Worm (Caenorhabditis elegans): Measurements from ENCODE around the gene lgc-20.
A peak's percentile ranks its signal among the peaks of the same experiment; 100 is the strongest.

lgc-20 gene

DNA sequence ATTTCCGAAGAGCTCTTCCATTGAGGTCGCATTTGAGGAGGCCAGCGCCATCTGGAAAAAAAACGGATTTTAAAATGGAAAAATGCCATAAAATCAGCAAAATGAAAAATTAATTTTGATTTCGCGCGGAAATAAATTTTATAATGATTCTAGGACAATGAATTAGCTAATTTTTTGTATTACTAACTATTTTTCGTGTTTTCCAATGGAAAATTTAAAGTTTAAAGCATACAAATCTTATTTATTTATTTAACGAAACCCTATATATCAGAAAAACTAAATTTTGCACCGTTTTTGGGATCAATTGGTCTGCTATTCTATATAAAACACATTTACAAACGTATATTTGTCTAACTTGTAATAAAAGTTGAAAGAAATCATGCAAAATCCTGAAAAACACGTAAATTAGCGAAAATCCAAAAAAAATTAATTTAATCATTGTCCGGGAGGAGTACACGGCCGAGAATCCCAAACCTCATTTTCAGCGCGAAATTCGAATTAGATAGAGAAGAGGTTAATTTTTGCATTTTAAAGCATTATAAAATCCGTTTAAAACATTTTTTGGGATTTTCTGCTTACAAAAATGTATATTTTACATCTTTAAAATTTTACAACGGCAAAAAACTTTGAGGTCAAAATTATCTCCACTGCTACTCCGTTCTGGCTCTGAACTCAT lies 53.2 kb downstream of the lgc-20 start, which contains the start of gene C47G2.3 (continued):
- peak; percentile 48 for TF ChIP-seq snu-23 (GFP tag; optimal IDR thresholded peaks at IDR 0.05)
- no peak for TF ChIP-seq vab-15 (tag; optimal IDR thresholded peaks at IDR 0.05)
- TF ChIP-seq skn-1 (tag; optimal IDR thresholded peaks at IDR 0.05), result peak; percentile 30
- peak; percentile 31 for TF ChIP-seq fkh-4 (tag; optimal IDR thresholded peaks at IDR 0.05; ENCODE audit: borderline replicate concordance)
- TF ChIP-seq grh-1 (GFP tag; IDR thresholded peaks at IDR 0.05), result no peak
- TF ChIP-seq C34B4.2 (tag; optimal IDR thresholded peaks at IDR 0.05), result no peak
- peak; percentile 73 to 86 (median 85) for TF ChIP-seq dpl-1 (GFP tag; optimal IDR thresholded peaks at IDR 0.05)
- TF ChIP-seq lin-13 (GFP tag; optimal IDR thresholded peaks at IDR 0.05), result no peak
- peak; percentile 31 for TF ChIP-seq xbp-1 (tag; optimal IDR thresholded peaks at IDR 0.05)
- TF ChIP-seq lin-39 (tag; optimal IDR thresholded peaks at IDR 0.05), result peak; percentile 41
- TF ChIP-seq ztf-11 (tag; optimal IDR thresholded peaks at IDR 0.05), result peak in 1 of 2 experiments; percentile 64
- no peak for TF ChIP-seq zip-4 (GFP tag; optimal IDR thresholded peaks at IDR 0.05)
- TF ChIP-seq aha-1 (tag; optimal IDR thresholded peaks at IDR 0.05), result no peak
- no peak for TF ChIP-seq sup-37 (GFP tag; optimal IDR thresholded peaks at IDR 0.05)
- TF ChIP-seq elt-2 (tag; optimal IDR thresholded peaks at IDR 0.05), result peak; percentile 26
- no peak for TF ChIP-seq alr-1 (tag; optimal IDR thresholded peaks at IDR 0.05; ENCODE audit: borderline replicate concordance)
- TF ChIP-seq ceh-88 (GFP tag; IDR thresholded peaks at IDR 0.05), result no peak
- peak; percentile 60 for TF ChIP-seq nhr-47 (tag; optimal IDR thresholded peaks at IDR 0.05)
- TF ChIP-seq fkh-10 (GFP tag; optimal IDR thresholded peaks at IDR 0.05), result no peak
- peak; percentile 75 for TF ChIP-seq nhr-85 (tag)
- TF ChIP-seq nhr-28 (tag; optimal IDR thresholded peaks at IDR 0.05), result peak; percentile 7
- no peak for TF ChIP-seq nhr-84 (tag; optimal IDR thresholded peaks at IDR 0.05)
- TF ChIP-seq rnt-1 (tag; optimal IDR thresholded peaks at IDR 0.05), result peak; percentile 85
- peak; percentile 4 for TF ChIP-seq mep-1 (tag; optimal IDR thresholded peaks at IDR 0.05)
- no peak for TF ChIP-seq mef-2 (tag; optimal IDR thresholded peaks at IDR 0.05)
- TF ChIP-seq hlh-4 (tag; optimal IDR thresholded peaks at IDR 0.05), result no peak
- no peak for TF ChIP-seq nhr-11 (tag; optimal IDR thresholded peaks at IDR 0.05)
- TF ChIP-seq pqm-1 (tag; optimal IDR thresholded peaks at IDR 0.05), result no peak
- peak; percentile 37 for TF ChIP-seq tbx-2 (tag; optimal IDR thresholded peaks at IDR 0.05)
- TF ChIP-seq hpl-2 (GFP tag; optimal IDR thresholded peaks at IDR 0.05), result no peak
- no peak for TF ChIP-seq nhr-76 (tag; optimal IDR thresholded peaks at IDR 0.05)
- TF ChIP-seq fkh-8 (tag; optimal IDR thresholded peaks at IDR 0.05), result no peak
- peak; percentile 56 for TF ChIP-seq sox-4 (tag; optimal IDR thresholded peaks at IDR 0.05)
- TF ChIP-seq dsc-1 (tag; optimal IDR thresholded peaks at IDR 0.05), result peak; percentile 59
- TF ChIP-seq lin-35 (GFP tag; optimal IDR thresholded peaks at IDR 0.05), result peak; percentile 54 to 90
- peak; percentile 55 for TF ChIP-seq nhr-20 (tag; optimal IDR thresholded peaks at IDR 0.05)
- TF ChIP-seq swsn-7 (tag; optimal IDR thresholded peaks at IDR 0.05), result peak; percentile 27
- TF ChIP-seq lir-3 (tag; optimal IDR thresholded peaks at IDR 0.05; ENCODE audit: poor library complexity), result peak; percentile 60
- TF ChIP-seq pag-3 (tag; optimal IDR thresholded peaks at IDR 0.05; ENCODE audit: borderline replicate concordance, insufficient read depth), result no peak
- no peak for TF ChIP-seq mdl-1 (tag; optimal IDR thresholded peaks at IDR 0.05)
- TF ChIP-seq unc-86 (tag; optimal IDR thresholded peaks at IDR 0.05), result no peak
- no peak for TF ChIP-seq sptf-1 (tag; optimal IDR thresholded peaks at IDR 0.05)
- no peak for TF ChIP-seq C16A3.4 (tag; optimal IDR thresholded peaks at IDR 0.05)
- TF ChIP-seq unc-98 (GFP tag; IDR thresholded peaks at IDR 0.05), result no peak
- TF ChIP-seq ets-5 (GFP tag; IDR thresholded peaks at IDR 0.05), result no peak
